Fruit fly (Drosophila melanogaster): ENCODE measurements around the gene Rpn7.

Rpn7 gene

dm6 chr3R:22421618-22422017 is 40.2 kb downstream of the Rpn7 start (continued):
- no peak for TF ChIP-seq lab (GFP tag; optimal IDR thresholded peaks at IDR 0.05)
- no peak for TF ChIP-seq sens-2 (GFP tag; IDR thresholded peaks at IDR 0.05)
- TF ChIP-seq gt (GFP tag; IDR thresholded peaks at IDR 0.05), result peak; percentile 29; the same call in 1 of the 2 replicates
- no peak for TF ChIP-seq CG12769 (tag; optimal IDR thresholded peaks at IDR 0.05)
- peak; percentile 45 for TF ChIP-seq CG2889 (GFP tag; IDR thresholded peaks at IDR 0.05)
- no peak for TF ChIP-seq CG34376 (GFP tag; optimal IDR thresholded peaks at IDR 0.05)
- peak; percentile 43 for TF ChIP-seq hkb (optimal IDR thresholded peaks at IDR 0.05)
- peak; percentile 86 for TF ChIP-seq hkb (GFP tag; IDR thresholded peaks at IDR 0.05)
- TF ChIP-seq Jarid2 (GFP tag; optimal IDR thresholded peaks at IDR 0.05), result no peak
- peak; percentile 48 for TF ChIP-seq CG6813 (GFP tag; optimal IDR thresholded peaks at IDR 0.05)
- no peak for TF ChIP-seq CG15479 (GFP tag; optimal IDR thresholded peaks at IDR 0.05)
- TF ChIP-seq HLH3B (GFP tag; IDR thresholded peaks at IDR 0.05), result peak; percentile 64; the same call in 1 of the 2 replicates
- no peak for TF ChIP-seq kni (GFP tag; optimal IDR thresholded peaks at IDR 0.05)
- peak; percentile 37 for TF ChIP-seq cwo (GFP tag; optimal IDR thresholded peaks at IDR 0.05)
- 0 out of 2 replicates have a peak, but pooled peaks have one; percentile 28 for TF ChIP-seq Nf-YA (GFP tag; IDR thresholded peaks at IDR 0.05)
- peak; percentile 83 for TF ChIP-seq CG14014 (GFP tag; IDR thresholded peaks at IDR 0.05)
- peak; percentile 29 for TF ChIP-seq CG6854 (GFP tag; optimal IDR thresholded peaks at IDR 0.05)
- TF ChIP-seq CG2202 (tag; optimal IDR thresholded peaks at IDR 0.05), result no peak
- no peak for TF ChIP-seq shn (GFP tag; optimal IDR thresholded peaks at IDR 0.05)
- TF ChIP-seq wdn (GFP tag; IDR thresholded peaks at IDR 0.05), result peak; percentile 73; the same call in 1 of the 2 replicates
- TF ChIP-seq CG42726 (GFP tag; IDR thresholded peaks at IDR 0.05; ENCODE audit: partially characterized antibody), result no peak
- no peak for TF ChIP-seq vfl (GFP tag; optimal IDR thresholded peaks at IDR 0.05)
- peak; percentile 56 for TF ChIP-seq Antp (GFP tag; optimal IDR thresholded peaks at IDR 0.05)
- TF ChIP-seq ewg (GFP tag; optimal IDR thresholded peaks at IDR 0.05), result no peak
- TF ChIP-seq CG10366 (GFP tag; IDR thresholded peaks at IDR 0.05), result peak; percentile 69
- peak; percentile 87 for TF ChIP-seq CG14441 (GFP tag; IDR thresholded peaks at IDR 0.05)
- TF ChIP-seq Hmx (GFP tag; optimal IDR thresholded peaks at IDR 0.05), result no peak
- peak; percentile 26 for TF ChIP-seq kay (GFP tag; optimal IDR thresholded peaks at IDR 0.05)
- peak; percentile 59 for TF ChIP-seq CG18262 (tag; optimal IDR thresholded peaks at IDR 0.05)
- no peak for TF ChIP-seq CG9609 (GFP tag; optimal IDR thresholded peaks at IDR 0.05)
- 0 out of 2 replicates have a peak, but pooled peaks have one; percentile 36 for TF ChIP-seq Poxn (GFP tag; IDR thresholded peaks at IDR 0.05)
- TF ChIP-seq CG7928 (GFP tag; optimal IDR thresholded peaks at IDR 0.05), result no peak
- no peak for TF ChIP-seq en (GFP tag; optimal IDR thresholded peaks at IDR 0.05)
- TF ChIP-seq H2.0 (GFP tag; IDR thresholded peaks at IDR 0.05), result peak; percentile 74
- TF ChIP-seq sob (GFP tag; IDR thresholded peaks at IDR 0.05), result peak; percentile 72
- TF ChIP-seq TFAM (GFP tag; optimal IDR thresholded peaks at IDR 0.05), result no peak
- no peak for TF ChIP-seq Bgb (GFP tag; IDR thresholded peaks at IDR 0.05; ENCODE audit: partially characterized antibody)
- no peak for TF ChIP-seq Vsx1 (GFP tag; optimal IDR thresholded peaks at IDR 0.05)
- peak; percentile 73; the same call in 2 of the 3 replicates for TF ChIP-seq gce (GFP tag; IDR thresholded peaks at IDR 0.05)
- TF ChIP-seq C15 (GFP tag; IDR thresholded peaks at IDR 0.05), result no peak
- TF ChIP-seq ase (GFP tag; IDR thresholded peaks at IDR 0.05), result peak; percentile 56; the same call in 1 of the 3 replicates
- no peak for TF ChIP-seq CG30020 (tag; optimal IDR thresholded peaks at IDR 0.05)
- no peak for TF ChIP-seq CG6254 (GFP tag; optimal IDR thresholded peaks at IDR 0.05)
- no peak for TF ChIP-seq CG6683 (GFP tag; optimal IDR thresholded peaks at IDR 0.05)
- TF ChIP-seq CG8765 (GFP tag; IDR thresholded peaks at IDR 0.05), result no peak
- TF ChIP-seq croc (GFP tag; conservative IDR thresholded peaks at IDR 0.05), result peak; percentile 32; the same call in 2 of the 3 replicates
- TF ChIP-seq NC2β (GFP tag; optimal IDR thresholded peaks at IDR 0.05), result no peak
- peak; percentile 73 for TF ChIP-seq crc (GFP tag; optimal IDR thresholded peaks at IDR 0.05)
- TF ChIP-seq Hand (GFP tag; optimal IDR thresholded peaks at IDR 0.05), result no peak
- TF ChIP-seq trem (tag; optimal IDR thresholded peaks at IDR 0.05), result no peak
- TF ChIP-seq lmd (GFP tag; IDR thresholded peaks at IDR 0.05), result peak; percentile 84
- TF ChIP-seq gcm2 (GFP tag; optimal IDR thresholded peaks at IDR 0.05), result no peak
